Fruit fly (Drosophila melanogaster): Measurements from ENCODE around the gene B9d1.
A peak's percentile ranks its signal among the peaks of the same experiment; 100 is the strongest.

Gene B9d1

dm6 chr3R:15485866-15486265 is 4.2 kb downstream of the B9d1 start, which contains the start of gene obe (continued):
- TF ChIP-seq CG7839 (tag; optimal IDR thresholded peaks at IDR 0.05) (no peak), stwl (tag; optimal IDR thresholded peaks at IDR 0.05) (peak; percentile 81), sens (GFP tag) (no peak), CG2129 (GFP tag; IDR thresholded peaks at IDR 0.05; ENCODE audit: partially characterized antibody) (no peak), gfzf (GFP tag; optimal IDR thresholded peaks at IDR 0.05) (peak; percentile 68), CG8290 (GFP tag; optimal IDR thresholded peaks at IDR 0.05) (no peak), CG8290 (tag; optimal IDR thresholded peaks at IDR 0.05) (no peak), pzg (GFP tag; optimal IDR thresholded peaks at IDR 0.05) (peak; percentile 74), CG9437 (GFP tag; optimal IDR thresholded peaks at IDR 0.05) (peak; percentile 37), BEAF-32 (GFP tag; optimal IDR thresholded peaks at IDR 0.05) (peak; percentile 41), Camta (GFP tag; optimal IDR thresholded peaks at IDR 0.05) (no peak), CG17829 (tag; optimal IDR thresholded peaks at IDR 0.05) (peak; percentile 16), ab (GFP tag; optimal IDR thresholded peaks at IDR 0.05) (no peak), HmgZ (tag; optimal IDR thresholded peaks at IDR 0.05) (peak; percentile 52), CG11247 (GFP tag; IDR thresholded peaks at IDR 0.05) (no peak), hkb (optimal IDR thresholded peaks at IDR 0.05) (no peak), hkb (GFP tag; IDR thresholded peaks at IDR 0.05) (no peak), MESR4 (GFP tag; optimal IDR thresholded peaks at IDR 0.05) (peak; percentile 60), Sry-δ (GFP tag; optimal IDR thresholded peaks at IDR 0.05) (peak; percentile 15), Ada2b (GFP tag; IDR thresholded peaks at IDR 0.05) (no peak), pros (GFP tag; optimal IDR thresholded peaks at IDR 0.05) (no peak), shn (GFP tag; optimal IDR thresholded peaks at IDR 0.05) (no peak), CHES-1-like (GFP tag; optimal IDR thresholded peaks at IDR 0.05) (peak; percentile 18), CG17186 (GFP tag; optimal IDR thresholded peaks at IDR 0.05) (peak; percentile 61), Myb (GFP tag; optimal IDR thresholded peaks at IDR 0.05) (peak; percentile 99), phol (tag; optimal IDR thresholded peaks at IDR 0.05) (peak; percentile 13), Med (GFP tag) (peak; percentile 79), Dll (GFP tag; IDR thresholded peaks at IDR 0.05; ENCODE audit: partially characterized antibody) (0 out of 4 replicates have a peak, but pooled peaks have one; percentile 28), CG10321 (GFP tag; IDR thresholded peaks at IDR 0.05) (no peak), CG3995 (GFP tag; optimal IDR thresholded peaks at IDR 0.05) (peak; percentile 48), CG14710 (tag; optimal IDR thresholded peaks at IDR 0.05) (peak; percentile 55), CG12071 (GFP tag; optimal IDR thresholded peaks at IDR 0.05) (no peak), amos (GFP tag; IDR thresholded peaks at IDR 0.05; ENCODE audit: partially characterized antibody) (0 out of 2 replicates have a peak, but pooled peaks have one; percentile 17), CG2116 (GFP tag; optimal IDR thresholded peaks at IDR 0.05) (peak; percentile 24), gem (tag; optimal IDR thresholded peaks at IDR 0.05) (no peak), CG3847 (GFP tag; IDR thresholded peaks at IDR 0.05) (peak; percentile 50; the same call in 1 of the 2 replicates), CG8924 (tag; optimal IDR thresholded peaks at IDR 0.05) (no peak), Dfd (GFP tag; optimal IDR thresholded peaks at IDR 0.05) (no peak), CG10209 (GFP tag; optimal IDR thresholded peaks at IDR 0.05) (no peak), CG6791 (GFP tag; IDR thresholded peaks at IDR 0.05; ENCODE audit: partially characterized antibody) (peak; percentile 10; the same call in 1 of the 3 replicates), CG15514 (GFP tag; optimal IDR thresholded peaks at IDR 0.05) (peak; percentile 33), wor (GFP tag; IDR thresholded peaks at IDR 0.05) (no peak), CG1233 (GFP tag; optimal IDR thresholded peaks at IDR 0.05) (no peak), ase (GFP tag; IDR thresholded peaks at IDR 0.05) (no peak)
